Worm (Caenorhabditis elegans) whole organism, young adult: ENCODE results near the gene txt-12.
A peak's percentile ranks its signal among the peaks of the same experiment; 100 is the strongest.

Experiments
- D2030.7 ChIP-seq: fragments of 200-800 bp; sonication (Bioruptor generic); IDR thresholded peaks from 2 replicates; pipeline ENCODE4 v1.3.6; 2022; ENCODE audit warnings: missing genetic modification reagents, missing genetic modification characterization, missing compliant biosample characterization
- F57A8.1 ChIP-seq: fragments of 200-800 bp; sonication (Bioruptor generic); optimal IDR thresholded peaks from 2 replicates; lab custom pipeline; 2018; ENCODE audit warnings: mild to moderate bottlenecking, missing genetic modification characterization, moderate library complexity, missing compliant biosample characterization
- K11D2.4 ChIP-seq: fragments of 200-800 bp; sonication (Bioruptor generic); IDR thresholded peaks from 2 replicates; pipeline ENCODE4 v1.3.6; 2022; ENCODE audit warnings: missing genetic modification reagents, missing genetic modification characterization, missing compliant biosample characterization
- K12H6.12 ChIP-seq: fragments of 200-800 bp; sonication (Bioruptor generic); optimal IDR thresholded peaks from 2 replicates; lab custom pipeline; 2018; ENCODE audit warnings: mild to moderate bottlenecking, missing genetic modification characterization, missing compliant biosample characterization
- Y95B8A.8 ChIP-seq: fragments of 200-800 bp; sonication (Bioruptor generic); IDR thresholded peaks from 2 replicates; pipeline ENCODE4 v1.3.6; 2022; ENCODE audit warnings: missing genetic modification reagents, missing genetic modification characterization, missing compliant biosample characterization
- ZK185.1 ChIP-seq: sonication (generic microtip); optimal IDR thresholded peaks from 2 replicates; lab custom pipeline; 2016; ENCODE audit warnings: mild to moderate bottlenecking, missing genetic modification characterization, missing compliant biosample characterization; ENCODE audit not compliant: poor library complexity, severe bottlenecking
- akir-1 ChIP-seq: fragments of 200-800 bp; sonication (Bioruptor generic); optimal IDR thresholded peaks from 2 replicates; lab custom pipeline; 2018; ENCODE audit warnings: mild to moderate bottlenecking, missing genetic modification characterization, moderate library complexity, missing compliant biosample characterization
- aptf-2 ChIP-seq: fragments of 200-800 bp; sonication (Bioruptor generic); conservative IDR thresholded peaks from 2 replicates; pipeline ENCODE4 v1.3.6; 2022; ENCODE audit warnings: missing genetic modification reagents, missing genetic modification characterization, missing compliant biosample characterization
- attf-5 ChIP-seq: fragments of 200-800 bp; sonication (Bioruptor generic); optimal IDR thresholded peaks from 2 replicates; lab custom pipeline; 2018; ENCODE audit warnings: mild to moderate bottlenecking, missing genetic modification characterization, missing compliant biosample characterization
- bed-1 ChIP-seq: fragments of 200-800 bp; sonication (Bioruptor generic); IDR thresholded peaks from 2 replicates; pipeline ENCODE4 v1.3.6; 2022; ENCODE audit warnings: missing genetic modification reagents, missing genetic modification characterization, missing compliant biosample characterization
- bed-2 ChIP-seq: fragments of 200-800 bp; sonication (Bioruptor generic); IDR thresholded peaks from 2 replicates; pipeline ENCODE4 v1.3.6; 2022; ENCODE audit warnings: missing genetic modification reagents, missing genetic modification characterization, missing compliant biosample characterization
- ccch-3 ChIP-seq: fragments of 200-800 bp; sonication (Bioruptor generic); optimal IDR thresholded peaks from 2 replicates; lab custom pipeline; 2018; ENCODE audit warnings: mild to moderate bottlenecking, missing genetic modification characterization, missing compliant biosample characterization
- ceh-100 ChIP-seq: fragments of 200-800 bp; sonication (Bioruptor generic); IDR thresholded peaks from 2 replicates; pipeline ENCODE4 v1.3.6; 2022; ENCODE audit warnings: missing genetic modification reagents, missing genetic modification characterization, missing compliant biosample characterization
- ceh-27 ChIP-seq: fragments of 200-800 bp; sonication (Bioruptor generic); optimal IDR thresholded peaks from 2 replicates; lab custom pipeline; 2018; ENCODE audit warnings: mild to moderate bottlenecking, missing genetic modification characterization, moderate library complexity, missing compliant biosample characterization
- ceh-40 ChIP-seq: fragments of 200-800 bp; sonication (Bioruptor generic); IDR thresholded peaks from 2 replicates; pipeline ENCODE4 v1.3.6; 2022; ENCODE audit warnings: missing genetic modification characterization, missing compliant biosample characterization
- ceh-91 ChIP-seq: fragments of 200-800 bp; sonication (Bioruptor generic); IDR thresholded peaks from 2 replicates; pipeline ENCODE4 v1.3.6; 2022; ENCODE audit warnings: missing genetic modification reagents, missing genetic modification characterization, missing compliant biosample characterization
- die-1 ChIP-seq: sonication (generic microtip); optimal IDR thresholded peaks from 2 replicates; lab custom pipeline; 2016; ENCODE audit warnings: missing genotype, mild to moderate bottlenecking, missing genetic modification characterization, missing compliant biosample characterization
- dox-1 ChIP-seq: fragments of 200-800 bp; sonication (Bioruptor generic); IDR thresholded peaks from 2 replicates; pipeline ENCODE4 v1.3.6; 2022; ENCODE audit warnings: missing genetic modification reagents, missing genetic modification characterization, missing compliant biosample characterization
- efl-1 ChIP-seq: fragments of 150-350 bp; optimal IDR thresholded peaks from 2 replicates; lab custom pipeline; 2014; ENCODE audit warnings: missing biosample characterization, missing genetic modification reagents, missing genetic modification characterization
- hmg-1.2 ChIP-seq: fragments of 200-800 bp; sonication (Bioruptor generic); IDR thresholded peaks from 2 replicates; pipeline ENCODE4 v1.3.6; 2022; ENCODE audit warnings: missing genetic modification reagents, missing genetic modification characterization, missing compliant biosample characterization
- let-526 ChIP-seq: fragments of 200-800 bp; sonication (Bioruptor generic); IDR thresholded peaks from 2 replicates; pipeline ENCODE4 v1.3.6; 2022; ENCODE audit warnings: missing genetic modification reagents, missing genetic modification characterization, missing compliant biosample characterization
- lin-26 ChIP-seq: fragments of 200-800 bp; sonication (Bioruptor generic); IDR thresholded peaks from 2 replicates; pipeline ENCODE4 v1.3.6; 2022; ENCODE audit warnings: missing genetic modification reagents, missing genetic modification characterization, missing compliant biosample characterization
- lsl-1 ChIP-seq: fragments of 200-800 bp; sonication (Bioruptor generic); optimal IDR thresholded peaks from 2 replicates; lab custom pipeline; 2018; ENCODE audit warnings: mild to moderate bottlenecking, missing genetic modification characterization, moderate library complexity, missing compliant biosample characterization
- madf-3 ChIP-seq: fragments of 200-800 bp; sonication (Bioruptor generic); IDR thresholded peaks from 2 replicates; pipeline ENCODE4 v1.3.6; 2022; ENCODE audit warnings: missing genetic modification reagents, missing genetic modification characterization, missing compliant biosample characterization
- madf-8 ChIP-seq: fragments of 200-800 bp; sonication (Bioruptor generic); conservative IDR thresholded peaks from 2 replicates; pipeline ENCODE4 v1.3.6; 2022; ENCODE audit warnings: missing genetic modification reagents, missing genetic modification characterization, missing compliant biosample characterization
- mxl-1 ChIP-seq: sonication (generic microtip); optimal IDR thresholded peaks from 2 replicates; lab custom pipeline; 2016; ENCODE audit warnings: missing genetic modification characterization, missing compliant biosample characterization
- nhr-179 ChIP-seq: sonication (generic microtip); optimal IDR thresholded peaks from 2 replicates; lab custom pipeline; 2016; ENCODE audit warnings: mild to moderate bottlenecking, missing genetic modification characterization, missing compliant biosample characterization
- nhr-80 ChIP-seq: sonication (generic microtip); optimal IDR thresholded peaks from 2 replicates; lab custom pipeline; 2016; ENCODE audit warnings: missing genetic modification characterization, missing compliant biosample characterization
- rcor-1 ChIP-seq: fragments of 200-800 bp; sonication (Bioruptor generic); IDR thresholded peaks from 2 replicates; pipeline ENCODE4 v1.3.6; 2022; ENCODE audit warnings: missing genetic modification reagents, missing genetic modification characterization, missing compliant biosample characterization
- rec-8 ChIP-seq, 2 experiments: sonication (generic microtip); optimal IDR thresholded peaks; 2 replicates each; lab custom pipeline; 2016; ENCODE audit warnings: mild to moderate bottlenecking in 2 of 2, missing genetic modification characterization in 2 of 2, missing genetic modification reagents in 2 of 2, missing genotype in 2 of 2, missing biosample characterization in 1 of 2, missing compliant biosample characterization in 1 of 2, moderate library complexity in 1 of 2
- sdz-38 ChIP-seq: sonication (generic microtip); optimal IDR thresholded peaks from 2 replicates; lab custom pipeline; 2016; ENCODE audit warnings: missing genotype, missing genetic modification characterization, missing compliant biosample characterization
- sea-2 ChIP-seq: fragments of 200-800 bp; sonication (Bioruptor generic); IDR thresholded peaks from 2 replicates; pipeline ENCODE4 v1.3.6; 2022; ENCODE audit warnings: missing genetic modification characterization, missing compliant biosample characterization
- snpc-3.4 ChIP-seq: sonication (generic microtip); optimal IDR thresholded peaks from 2 replicates; lab custom pipeline; 2017; ENCODE audit warnings: missing genetic modification characterization, mild to moderate bottlenecking, missing compliant biosample characterization, antibody characterized with exemption, moderate library complexity, missing genotype, missing genetic modification reagents
- somi-1 ChIP-seq: fragments of 200-800 bp; sonication (Bioruptor generic); optimal IDR thresholded peaks from 2 replicates; lab custom pipeline; 2018; ENCODE audit warnings: mild to moderate bottlenecking, missing genetic modification characterization, missing compliant biosample characterization
- sptf-2 ChIP-seq: fragments of 200-800 bp; sonication (Bioruptor generic); optimal IDR thresholded peaks from 2 replicates; lab custom pipeline; 2018; ENCODE audit warnings: mild to moderate bottlenecking, missing genetic modification characterization, missing compliant biosample characterization
- tlf-1 ChIP-seq: fragments of 200-800 bp; sonication (Bioruptor generic); optimal IDR thresholded peaks from 2 replicates; lab custom pipeline; 2018; ENCODE audit warnings: mild to moderate bottlenecking, missing genetic modification characterization, missing compliant biosample characterization
- unc-130 ChIP-seq: sonication (generic microtip); optimal IDR thresholded peaks from 2 replicates; lab custom pipeline; 2016; ENCODE audit warnings: missing genetic modification reagents, missing genetic modification characterization, missing compliant biosample characterization
- zfh-2 ChIP-seq: fragments of 200-800 bp; sonication (Bioruptor generic); conservative IDR thresholded peaks from 2 replicates; pipeline ENCODE4 v1.3.6; 2022; ENCODE audit warnings: missing genetic modification reagents, missing genetic modification characterization, missing compliant biosample characterization
- zim-3 ChIP-seq: sonication (generic microtip); optimal IDR thresholded peaks from 2 replicates; lab custom pipeline; 2017; ENCODE audit warnings: mild to moderate bottlenecking, missing genetic modification characterization, moderate library complexity, missing compliant biosample characterization
- ztf-25 ChIP-seq: fragments of 200-800 bp; sonication (Bioruptor generic); IDR thresholded peaks from 2 replicates; pipeline ENCODE4 v1.3.6; 2022; ENCODE audit warnings: missing genetic modification reagents, missing genetic modification characterization, missing compliant biosample characterization
- ztf-26 ChIP-seq: sonication (generic microtip); optimal IDR thresholded peaks from 2 replicates; lab custom pipeline; 2017; ENCODE audit warnings: missing genetic modification characterization, missing compliant biosample characterization
- ztf-28 ChIP-seq: fragments of 200-800 bp; sonication (Bioruptor generic); IDR thresholded peaks from 2 replicates; pipeline ENCODE4 v1.3.6; 2022; ENCODE audit warnings: missing genetic modification reagents, missing genetic modification characterization, missing compliant biosample characterization
- ztf-3 ChIP-seq: fragments of 200-800 bp; sonication (Bioruptor generic); optimal IDR thresholded peaks from 2 replicates; lab custom pipeline; 2018; ENCODE audit warnings: mild to moderate bottlenecking, missing genetic modification characterization, missing compliant biosample characterization

txt-12 gene

DNA sequence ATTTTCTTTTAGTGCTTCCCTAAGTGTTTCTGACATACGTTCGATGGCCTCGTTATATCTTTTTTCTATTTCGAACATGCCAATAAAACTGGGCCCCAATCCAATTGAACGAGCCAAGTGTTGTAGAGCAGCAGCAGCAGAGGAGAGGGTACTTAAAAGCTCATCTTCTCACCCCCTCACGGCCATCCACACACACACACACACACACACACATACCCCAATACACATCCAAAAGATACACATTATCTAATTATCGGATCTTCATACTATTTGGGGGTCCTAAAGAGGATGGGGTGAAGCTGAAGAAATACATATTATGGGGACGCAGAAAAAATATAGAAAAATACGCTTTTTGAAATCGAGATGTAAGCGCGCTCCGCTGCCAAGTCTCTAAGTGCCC is 20.0 kb upstream of the txt-12 start:
- TF ChIP-seq ceh-27 (GFP tag; lab: Kevin White, UChicago) (peak; percentile 69), lin-26 (no peak)

ce11 chrV:15074907-15075306 is 17.9 kb upstream of the txt-12 start:
- TF ChIP-seq F57A8.1 = no peak
- peak; percentile 27; the same call in 1 of the 2 replicates for TF ChIP-seq hmg-1.2
- TF ChIP-seq madf-3 = no peak
- TF ChIP-seq rec-8 (tag; optimal IDR thresholded peaks at IDR 0.05; lab: Kevin White, UChicago) = no peak
- TF ChIP-seq rcor-1 (GFP tag; lab: Robert Waterston, UW) = no peak
- no peak for TF ChIP-seq sdz-38 (tag; lab: Kevin White, UChicago)
- peak; percentile 55 for TF ChIP-seq ceh-27 (GFP tag; lab: Kevin White, UChicago)
- no peak for TF ChIP-seq sea-2 (GFP tag; lab: Robert Waterston, UW)
- TF ChIP-seq K12H6.12 (tag; lab: Kevin White, UChicago) = peak; percentile 7
- no peak for TF ChIP-seq ztf-25 (GFP tag; lab: Robert Waterston, UW)

DNA sequence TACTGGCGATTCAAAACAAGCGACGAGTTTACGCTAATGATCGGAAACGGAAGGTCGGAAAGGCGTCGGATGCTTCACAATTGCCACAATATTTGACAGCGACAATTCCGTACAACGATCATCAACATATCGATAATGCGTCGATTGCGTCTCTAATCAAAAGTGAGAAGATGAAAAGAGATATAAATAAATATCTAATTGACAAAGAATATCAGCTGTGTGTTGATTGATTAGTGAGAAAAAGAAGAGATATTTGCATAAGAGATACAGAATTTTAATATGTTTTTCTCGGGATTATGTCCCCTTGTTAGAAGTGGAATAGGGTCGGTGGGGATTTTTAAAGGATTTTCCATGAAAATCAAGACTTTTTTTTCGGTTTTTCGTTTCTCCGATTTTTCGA is 14.2 kb upstream of the txt-12 start:
- TF ChIP-seq somi-1 (GFP tag; lab: Kevin White, UChicago) (no peak), aptf-2 (GFP tag; lab: Robert Waterston, UW) (no peak), akir-1 (GFP tag; lab: Kevin White, UChicago) (no peak), ceh-100 (GFP tag; lab: Robert Waterston, UW) (no peak), ceh-91 (GFP tag; lab: Robert Waterston, UW) (no peak), let-526 (GFP tag; lab: Robert Waterston, UW) (no peak), ztf-3 (GFP tag; lab: Kevin White, UChicago) (no peak), zim-3 (tag; lab: Kevin White, UChicago) (no peak), ZK185.1 (tag; lab: Kevin White, UChicago) (no peak), K11D2.4 (GFP tag; lab: Robert Waterston, UW) (no peak), ceh-40 (no peak), mxl-1 (tag; lab: Kevin White, UChicago) (no peak), efl-1 (no peak)

DNA sequence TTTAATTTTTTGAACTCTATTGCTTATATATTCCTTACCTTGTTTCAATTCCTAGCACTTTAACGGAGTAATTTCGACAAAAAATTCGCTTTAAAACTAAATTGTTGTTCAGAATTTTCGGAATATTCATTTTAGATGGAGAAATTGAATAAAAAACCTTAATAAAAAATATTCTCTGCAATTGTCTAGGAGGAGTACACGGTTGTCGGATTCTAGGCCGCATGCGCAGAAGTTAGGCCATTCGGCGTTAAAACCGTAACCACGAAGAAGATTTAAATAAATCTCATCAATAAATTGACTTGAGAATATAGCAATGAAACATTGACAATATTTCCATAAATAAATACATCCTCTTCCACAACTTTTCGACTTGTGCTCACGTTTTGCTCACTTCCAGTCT is 10.5 kb upstream of the txt-12 start, which contains the start of the genes C01G10.10 and C01G10.9:
Gene C01G10.10 (minus strand): TSS at position 151 of the 400 bp plus-strand sequence.
Gene C01G10.9 (plus strand): TSS at position 240 of the 400 bp plus-strand sequence.
- TF ChIP-seq ceh-40 (no peak), snpc-3.4 (tag; lab: Kevin White, UChicago) (peak; percentile 18), sptf-2 (GFP tag; lab: Kevin White, UChicago) (no peak), ztf-26 (no peak), D2030.7 (GFP tag; lab: Robert Waterston, UW) (no peak), nhr-179 (tag; lab: Kevin White, UChicago) (no peak), die-1 (tag; lab: Kevin White, UChicago) (no peak), lsl-1 (GFP tag; lab: Kevin White, UChicago) (peak; percentile 19), ztf-28 (GFP tag; lab: Robert Waterston, UW) (no peak), bed-2 (0 out of 2 replicates have a peak, but pooled peaks have one; percentile 42), unc-130 (GFP tag; lab: Kevin White, UChicago) (peak; percentile 82), zfh-2 (no peak), sdz-38 (tag; lab: Kevin White, UChicago) (no peak), K11D2.4 (GFP tag; lab: Robert Waterston, UW) (no peak), ccch-3 (GFP tag; lab: Kevin White, UChicago) (no peak), ceh-100 (GFP tag; lab: Robert Waterston, UW) (peak; percentile 43; the same call in 1 of the 2 replicates), tlf-1 (GFP tag; lab: Kevin White, UChicago) (no peak), rec-8 (tag; optimal IDR thresholded peaks at IDR 0.05; lab: Kevin White, UChicago) (peak; percentile 28 to 34), attf-5 (GFP tag; lab: Kevin White, UChicago) (no peak), madf-8 (no peak), mxl-1 (tag; lab: Kevin White, UChicago) (no peak), bed-1 (no peak), Y95B8A.8 (no peak), nhr-80 (no peak), dox-1 (0 out of 2 replicates have a peak, but pooled peaks have one; percentile 18), F57A8.1 (no peak)
